Fruit fly (Drosophila melanogaster) whole organism, embryonic: ENCODE data around the gene CG14866.

Source experiments
- C15 ChIP-seq: fragments of 200-800 bp; sonication (Bioruptor generic); IDR thresholded peaks from 3 replicates; pipeline ENCODE4 v1.3.6; 2022; ENCODE audit warnings: missing biosample characterization, missing genetic modification characterization
- CG10274 ChIP-seq: fragments of 200-800 bp; sonication (Bioruptor generic); optimal IDR thresholded peaks from 3 replicates; lab custom pipeline; 2017; ENCODE audit warnings: missing biosample characterization, mild to moderate bottlenecking, missing genetic modification characterization
- CG13123 ChIP-seq: fragments of 200-800 bp; sonication (Bioruptor generic); optimal IDR thresholded peaks from 2 replicates; lab custom pipeline; 2016; ENCODE audit warnings: missing biosample characterization, missing genetic modification characterization
- CG13775 ChIP-seq: fragments of 200-800 bp; sonication (Bioruptor generic); optimal IDR thresholded peaks from 3 replicates; lab custom pipeline; 2017; ENCODE audit warnings: missing biosample characterization, mild to moderate bottlenecking, missing genetic modification characterization
- CG4617 ChIP-seq: fragments of 200-800 bp; sonication (Bioruptor generic); optimal IDR thresholded peaks from 3 replicates; lab custom pipeline; 2016; ENCODE audit warnings: missing biosample characterization, missing genetic modification characterization, borderline replicate concordance
- CG6791 ChIP-seq: fragments of 200-800 bp; sonication (Bioruptor generic); IDR thresholded peaks from 3 replicates; pipeline ENCODE4 v1.3.6; 2022; ENCODE audit warnings: missing biosample characterization, missing genetic modification characterization; ENCODE audit not compliant: partially characterized antibody
- CG6813 ChIP-seq: fragments of 200-800 bp; sonication (Bioruptor generic); optimal IDR thresholded peaks from 2 replicates; lab custom pipeline; 2017; ENCODE audit warnings: missing biosample characterization, missing genetic modification characterization, mild to moderate bottlenecking, moderate library complexity, missing genetic modification reagents
- CG7963 ChIP-seq: fragments of 200-800 bp; sonication (Bioruptor generic); IDR thresholded peaks from 3 replicates; pipeline ENCODE4 v1.3.6; 2022; ENCODE audit warnings: missing biosample characterization, missing genetic modification characterization; ENCODE audit not compliant: partially characterized antibody
- CG8089 ChIP-seq: fragments of 200-800 bp; sonication (Bioruptor generic); optimal IDR thresholded peaks from 3 replicates; lab custom pipeline; 2016; ENCODE audit warnings: missing biosample characterization, missing genetic modification characterization
- CG9932 ChIP-seq: fragments of 200-800 bp; sonication (Bioruptor generic); IDR thresholded peaks from 2 replicates; pipeline ENCODE4 v1.3.6; 2022; ENCODE audit warnings: missing biosample characterization, missing genetic modification characterization
- CkIIα-i1 ChIP-seq: fragments of 200-800 bp; sonication (Bioruptor generic); IDR thresholded peaks from 2 replicates; pipeline ENCODE4 v1.3.6; 2022; ENCODE audit warnings: missing biosample characterization, missing genetic modification characterization
- D19B ChIP-seq: fragments of 200-800 bp; sonication (Bioruptor generic); optimal IDR thresholded peaks from 2 replicates; lab custom pipeline; 2017; ENCODE audit warnings: missing biosample characterization, mild to moderate bottlenecking, missing genetic modification characterization
- Dad ChIP-seq: fragments of 200-800 bp; sonication (Bioruptor generic); optimal IDR thresholded peaks from 3 replicates; lab custom pipeline; 2016; ENCODE audit warnings: missing biosample characterization, missing genetic modification characterization
- Dref ChIP-seq: fragments of 200-800 bp; sonication (Bioruptor generic); IDR thresholded peaks from 2 replicates; pipeline ENCODE4 v1.3.6; 2022; ENCODE audit warnings: missing biosample characterization, missing genetic modification characterization
- GATAe ChIP-seq: fragments of 200-800 bp; sonication (Bioruptor generic); conservative IDR thresholded peaks from 2 replicates; pipeline ENCODE4 v1.3.6; 2022; ENCODE audit warnings: missing biosample characterization, missing genetic modification characterization
- HLH4C ChIP-seq: fragments of 200-800 bp; sonication (Bioruptor generic); IDR thresholded peaks from 3 replicates; pipeline ENCODE4 v1.3.6; 2022; ENCODE audit warnings: missing biosample characterization, missing genetic modification characterization; ENCODE audit not compliant: partially characterized antibody
- HLH54F ChIP-seq: fragments of 200-800 bp; sonication (Bioruptor generic); optimal IDR thresholded peaks from 3 replicates; lab custom pipeline; 2016; ENCODE audit warnings: missing biosample characterization, missing genetic modification characterization
- Hr51 ChIP-seq, 2 experiments: fragments of 200-800 bp; sonication (Bioruptor generic); optimal IDR thresholded peaks; 2 replicates in 1 of 2; 3 replicates in 1 of 2; lab custom pipeline; 2016 to 2018; ENCODE audit warnings: missing biosample characterization in 2 of 2, missing genetic modification characterization in 2 of 2, mild to moderate bottlenecking in 1 of 2, moderate library complexity in 1 of 2
- Med ChIP-seq: fragments of 200-800 bp; sonication (Bioruptor generic); peaks from one replicate; lab custom pipeline; 2016; ENCODE audit warnings: missing biosample characterization, missing genetic modification characterization, mild to moderate bottlenecking, inconsistent platforms, moderate library complexity
- Opbp ChIP-seq: fragments of 200-800 bp; sonication (Bioruptor generic); IDR thresholded peaks from 3 replicates; pipeline ENCODE4 v1.3.6; 2022; ENCODE audit warnings: missing biosample characterization, missing genetic modification characterization; ENCODE audit not compliant: partially characterized antibody
- Taf1 ChIP-seq: fragments of 200-800 bp; sonication (Bioruptor generic); IDR thresholded peaks from 2 replicates; pipeline ENCODE4 v1.3.6; 2022; ENCODE audit warnings: missing biosample characterization, missing genetic modification characterization
- amos ChIP-seq: fragments of 200-800 bp; sonication (Bioruptor generic); IDR thresholded peaks from 2 replicates; pipeline ENCODE4 v1.3.6; 2022; ENCODE audit warnings: missing biosample characterization, missing genetic modification characterization; ENCODE audit not compliant: partially characterized antibody
- aop ChIP-seq: fragments of 200-800 bp; sonication (Bioruptor generic); IDR thresholded peaks from 2 replicates; pipeline ENCODE4 v1.3.6; 2022; ENCODE audit warnings: missing biosample characterization, missing genetic modification characterization
- ap ChIP-seq: fragments of 200-800 bp; sonication (Bioruptor generic); IDR thresholded peaks from 2 replicates; pipeline ENCODE4 v1.3.6; 2022; ENCODE audit warnings: missing biosample characterization, missing genetic modification characterization
- bbx ChIP-seq: fragments of 200-800 bp; sonication (Bioruptor generic); IDR thresholded peaks from 2 replicates; pipeline ENCODE4 v1.3.6; 2022; ENCODE audit warnings: missing biosample characterization, missing genetic modification characterization; ENCODE audit not compliant: partially characterized antibody
- bowl ChIP-seq: fragments of 200-800 bp; sonication (Bioruptor generic); IDR thresholded peaks from 2 replicates; pipeline ENCODE4 v1.3.6; 2022; ENCODE audit warnings: missing biosample characterization, missing genetic modification characterization
- ems ChIP-seq: fragments of 200-800 bp; sonication (Bioruptor generic); optimal IDR thresholded peaks from 3 replicates; lab custom pipeline; 2016; ENCODE audit warnings: missing biosample characterization, missing genetic modification characterization
- exex ChIP-seq: fragments of 200-800 bp; sonication (Bioruptor generic); optimal IDR thresholded peaks from 4 replicates; lab custom pipeline; 2018; ENCODE audit warnings: missing biosample characterization, mild to moderate bottlenecking, missing genetic modification characterization, moderate library complexity
- gfzf ChIP-seq: fragments of 200-800 bp; sonication (Bioruptor generic); optimal IDR thresholded peaks from 2 replicates; lab custom pipeline; 2016; ENCODE audit warnings: missing biosample characterization, mild to moderate bottlenecking, missing genetic modification characterization, moderate library complexity
- hkb ChIP-seq, 2 experiments: fragments of 200-800 bp in 1 of 2; fragments of >200 bp in 1 of 2; sonication (Bioruptor generic) in 1 of 2; IDR thresholded peaks in 1 of 2; optimal IDR thresholded peaks in 1 of 2; 2 replicates each; pipeline versions ENCODE4 v1.3.6 to Lab custom; 2017 to 2022; ENCODE audit warnings: missing biosample characterization in 1 of 2, missing genetic modification characterization in 1 of 2
- jumu ChIP-seq: fragments of 200-800 bp; sonication (Bioruptor generic); optimal IDR thresholded peaks from 3 replicates; lab custom pipeline; 2016; ENCODE audit warnings: missing biosample characterization, missing genetic modification characterization
- knrl ChIP-seq: fragments of 200-800 bp; sonication (Bioruptor generic); IDR thresholded peaks from 3 replicates; pipeline ENCODE4 v1.3.6; 2022; ENCODE audit warnings: missing biosample characterization, missing genetic modification characterization; ENCODE audit not compliant: partially characterized antibody
- maf-S ChIP-seq: fragments of 200-800 bp; sonication (Bioruptor generic); optimal IDR thresholded peaks from 2 replicates; lab custom pipeline; 2016; ENCODE audit warnings: missing biosample characterization, missing genetic modification characterization
- nerfin-2 ChIP-seq: fragments of 200-800 bp; sonication (Bioruptor generic); IDR thresholded peaks from 2 replicates; pipeline ENCODE4 v1.3.6; 2022; ENCODE audit warnings: missing biosample characterization, missing genetic modification characterization; ENCODE audit not compliant: partially characterized antibody
- nom ChIP-seq: fragments of 200-800 bp; sonication (Bioruptor generic); optimal IDR thresholded peaks from 2 replicates; lab custom pipeline; 2017; ENCODE audit warnings: missing biosample characterization, missing genetic modification characterization, mild to moderate bottlenecking, moderate library complexity, missing genetic modification reagents
- peb ChIP-seq: fragments of 200-800 bp; sonication (Bioruptor generic); IDR thresholded peaks from 2 replicates; pipeline ENCODE4 v1.3.6; 2022; ENCODE audit warnings: missing biosample characterization, missing genetic modification characterization
- phol ChIP-seq: fragments of 200-800 bp; sonication (Bioruptor generic); optimal IDR thresholded peaks from 3 replicates; lab custom pipeline; 2018; ENCODE audit warnings: missing biosample characterization, mild to moderate bottlenecking, missing genetic modification characterization, moderate library complexity
- sens ChIP-seq: fragments of 200-800 bp; sonication (Bioruptor generic); peaks from one replicate; lab custom pipeline; 2016; ENCODE audit warnings: missing biosample characterization, missing genetic modification characterization
- seq ChIP-seq: fragments of 200-800 bp; sonication (Bioruptor generic); IDR thresholded peaks from 2 replicates; pipeline ENCODE4 v1.3.6; 2022; ENCODE audit warnings: missing biosample characterization, missing genetic modification characterization
- sqz ChIP-seq: fragments of 200-800 bp; sonication (Bioruptor generic); optimal IDR thresholded peaks from 3 replicates; lab custom pipeline; 2018; ENCODE audit warnings: missing biosample characterization, mild to moderate bottlenecking, missing genetic modification characterization
- sug ChIP-seq: fragments of 200-800 bp; optimal IDR thresholded peaks from 2 replicates; lab custom pipeline; 2019; ENCODE audit warnings: missing biosample characterization, mild to moderate bottlenecking, missing genetic modification characterization, moderate library complexity
- twi ChIP-seq: fragments of 200-800 bp; optimal IDR thresholded peaks from 2 replicates; lab custom pipeline; 2019; ENCODE audit warnings: missing biosample characterization, mild to moderate bottlenecking, missing genetic modification characterization, moderate library complexity
- unc-4 ChIP-seq: fragments of 200-800 bp; sonication (Bioruptor generic); IDR thresholded peaks from 2 replicates; pipeline ENCODE4 v1.3.6; 2022; ENCODE audit warnings: missing biosample characterization, missing genetic modification characterization; ENCODE audit not compliant: partially characterized antibody
- vvl ChIP-seq: fragments of 200-800 bp; sonication (Bioruptor generic); IDR thresholded peaks from 2 replicates; pipeline ENCODE4 v1.3.6; 2022; ENCODE audit warnings: missing biosample characterization, missing genetic modification characterization
- zen ChIP-seq: fragments of 200-800 bp; sonication (Bioruptor generic); optimal IDR thresholded peaks from 3 replicates; lab custom pipeline; 2018; ENCODE audit warnings: missing biosample characterization, mild to moderate bottlenecking, missing genetic modification characterization, moderate library complexity
- zen2 ChIP-seq: fragments of 200-800 bp; sonication (Bioruptor generic); IDR thresholded peaks from 3 replicates; pipeline ENCODE4 v1.3.6; 2022; ENCODE audit warnings: missing biosample characterization, missing genetic modification characterization; ENCODE audit not compliant: partially characterized antibody

CG14866 gene

dm6 chr3R:15277926-15278869 is 38.1 kb upstream of the CG14866 start, which contains the start of the genes MRG15 and Tm1 (continued):
- TF ChIP-seq D19B (GFP tag; lab: Kevin White, UChicago): peak; percentile 99
- TF ChIP-seq CG6791 (GFP tag; lab: Robert Waterston, UW): peak; percentile 61
- TF ChIP-seq CG13123 (GFP tag; lab: Kevin White, UChicago): no peak
- peak; percentile 10 for TF ChIP-seq sug
- peak; percentile 70 for TF ChIP-seq unc-4 (GFP tag; lab: Robert Waterston, UW)
- TF ChIP-seq exex (tag; lab: Kevin White, UChicago): peak; percentile 45
- peak; percentile 48; the same call in 2 of the 3 replicates for TF ChIP-seq CG7963 (GFP tag; lab: Robert Waterston, UW)
- peak; percentile 79 for TF ChIP-seq sens (GFP tag; lab: Kevin White, UChicago)
- TF ChIP-seq CG8089 (GFP tag; lab: Kevin White, UChicago): no peak
- peak; percentile 77 for TF ChIP-seq Dref
- peak; percentile 51 for TF ChIP-seq CG4617
- peak; percentile 27 for TF ChIP-seq jumu (GFP tag; lab: Kevin White, UChicago)
- TF ChIP-seq maf-S (GFP tag; lab: Kevin White, UChicago): no peak
- TF ChIP-seq aop (GFP tag; lab: Robert Waterston, UW): no peak
- no peak for TF ChIP-seq C15 (GFP tag; lab: Robert Waterston, UW)
- TF ChIP-seq GATAe (GFP tag; lab: Robert Waterston, UW): no peak
- TF ChIP-seq Taf1 (GFP tag; lab: Robert Waterston, UW): no peak
- TF ChIP-seq Hr51 (GFP tag; optimal IDR thresholded peaks at IDR 0.05; lab: Kevin White, UChicago): no peak
- TF ChIP-seq seq: no peak
- peak; percentile 89 for TF ChIP-seq sqz (GFP tag; lab: Kevin White, UChicago)
- no peak for TF ChIP-seq nom (GFP tag; lab: Kevin White, UChicago)
- TF ChIP-seq zen2: peak; percentile 63; the same call in 1 of the 3 replicates
- TF ChIP-seq nerfin-2 (GFP tag; lab: Robert Waterston, UW): peak; percentile 67
- TF ChIP-seq ap (GFP tag; lab: Robert Waterston, UW): no peak
- TF ChIP-seq HLH54F (GFP tag; lab: Kevin White, UChicago): peak; percentile 1
- peak; percentile 33; the same call in 1 of the 2 replicates for TF ChIP-seq CG9932 (GFP tag; lab: Robert Waterston, UW)
- no peak for TF ChIP-seq ems (GFP tag; lab: Kevin White, UChicago)
- TF ChIP-seq vvl (GFP tag; lab: Robert Waterston, UW): peak; percentile 27; the same call in 1 of the 2 replicates
- no peak for TF ChIP-seq CG6813 (GFP tag; lab: Kevin White, UChicago)
- TF ChIP-seq CG10274: no peak
- TF ChIP-seq twi (tag; lab: Kevin White, UChicago): no peak
- TF ChIP-seq CG13775: peak; percentile 23
- TF ChIP-seq Opbp: peak; percentile 72; the same call in 2 of the 3 replicates
- peak; percentile 16 for TF ChIP-seq Dad (GFP tag; lab: Kevin White, UChicago)
- peak; percentile 35 for TF ChIP-seq Med (GFP tag; lab: Kevin White, UChicago)
- peak; percentile 74 for TF ChIP-seq gfzf (GFP tag; lab: Kevin White, UChicago)
- TF ChIP-seq bbx (GFP tag; lab: Robert Waterston, UW): peak; percentile 80
- TF ChIP-seq CkIIα-i1: no peak
- no peak for TF ChIP-seq bowl
- TF ChIP-seq peb: no peak
- no peak for TF ChIP-seq hkb (optimal IDR thresholded peaks at IDR 0.05; lab: Kevin White, UChicago)
- no peak for TF ChIP-seq hkb (GFP tag; IDR thresholded peaks at IDR 0.05; lab: Robert Waterston, UW)
- peak; percentile 77 for TF ChIP-seq zen
- TF ChIP-seq amos (GFP tag; lab: Robert Waterston, UW): peak; percentile 74; the same call in 1 of the 2 replicates
- TF ChIP-seq knrl: peak; percentile 66; the same call in 2 of the 3 replicates
- TF ChIP-seq phol (tag; lab: Kevin White, UChicago): peak; percentile 45
- peak; percentile 68 for TF ChIP-seq HLH4C (GFP tag; lab: Robert Waterston, UW)
